Worm (Caenorhabditis elegans) whole organism, mixed stage, embryonic: ENCODE results near the gene srxa-2.

Experiments
- M03D4.4 ChIP-seq: sonication (generic microtip); optimal IDR thresholded peaks from 2 replicates; lab custom pipeline; 2017; ENCODE audit warnings: mild to moderate bottlenecking, missing genetic modification characterization, missing compliant biosample characterization
- bed-3 ChIP-seq: fragments of 200-800 bp; sonication (Bioruptor generic); optimal IDR thresholded peaks from 3 replicates; lab custom pipeline; 2018; ENCODE audit warnings: mild to moderate bottlenecking, missing genetic modification characterization, moderate library complexity, missing compliant biosample characterization
- blmp-1 ChIP-seq: fragments of 150-350 bp; optimal IDR thresholded peaks from 2 replicates; lab custom pipeline; 2014; ENCODE audit warnings: missing biosample characterization, missing genetic modification characterization
- ceh-39 ChIP-seq: fragments of 150-350 bp; optimal IDR thresholded peaks from 2 replicates; lab custom pipeline; 2014; ENCODE audit warnings: missing biosample characterization, missing genetic modification characterization
- ceh-43 ChIP-seq: fragments of 200-800 bp; sonication (Bioruptor generic); optimal IDR thresholded peaks from 2 replicates; lab custom pipeline; 2018; ENCODE audit warnings: mild to moderate bottlenecking, missing genetic modification characterization, moderate library complexity, missing compliant biosample characterization
- ceh-83 ChIP-seq: fragments of 200-800 bp; sonication (Bioruptor generic); optimal IDR thresholded peaks from 2 replicates; lab custom pipeline; 2018; ENCODE audit warnings: mild to moderate bottlenecking, missing genetic modification characterization, missing compliant biosample characterization
- ces-1 ChIP-seq: fragments of 150-350 bp; optimal IDR thresholded peaks from 2 replicates; lab custom pipeline; 2014; ENCODE audit warnings: missing biosample characterization, missing genetic modification reagents, missing genetic modification characterization
- drap-1 ChIP-seq: fragments of 200-800 bp; sonication (Bioruptor generic); optimal IDR thresholded peaks from 3 replicates; lab custom pipeline; 2018; ENCODE audit warnings: mild to moderate bottlenecking, missing genetic modification characterization, missing compliant biosample characterization
- elt-1 ChIP-seq: sonication (generic microtip); optimal IDR thresholded peaks from 2 replicates; lab custom pipeline; 2017; ENCODE audit warnings: missing genetic modification characterization, mild to moderate bottlenecking, missing compliant biosample characterization, antibody characterized with exemption, moderate library complexity, borderline replicate concordance; ENCODE audit not compliant: insufficient read depth
- elt-3 ChIP-seq: fragments of 150-350 bp; optimal IDR thresholded peaks from 2 replicates; lab custom pipeline; 2014; ENCODE audit warnings: missing biosample characterization, missing genetic modification characterization
- flh-1 ChIP-seq: fragments of 200-800 bp; sonication (Bioruptor generic); optimal IDR thresholded peaks from 2 replicates; lab custom pipeline; 2018; ENCODE audit warnings: mild to moderate bottlenecking, missing genetic modification characterization, moderate library complexity, missing compliant biosample characterization
- ham-2 ChIP-seq: fragments of 200-800 bp; sonication (Bioruptor generic); optimal IDR thresholded peaks from 2 replicates; lab custom pipeline; 2018; ENCODE audit warnings: mild to moderate bottlenecking, missing genetic modification characterization, missing compliant biosample characterization
- hlh-1 ChIP-seq: fragments of 150-350 bp; optimal IDR thresholded peaks from 2 replicates; lab custom pipeline; 2014; ENCODE audit warnings: missing biosample characterization, missing genetic modification reagents, missing genetic modification characterization
- lin-32 ChIP-seq: fragments of 200-800 bp; sonication (Bioruptor generic); optimal IDR thresholded peaks from 2 replicates; lab custom pipeline; 2018; ENCODE audit warnings: mild to moderate bottlenecking, missing genetic modification characterization, missing compliant biosample characterization
- lsy-2 ChIP-seq: fragments of 150-350 bp; optimal IDR thresholded peaks from 2 replicates; lab custom pipeline; 2014; ENCODE audit warnings: missing biosample characterization, missing genetic modification characterization
- mab-5 ChIP-seq: fragments of 150-350 bp; optimal IDR thresholded peaks from 2 replicates; lab custom pipeline; 2014; ENCODE audit warnings: missing biosample characterization, missing genetic modification characterization
- mep-1 ChIP-seq: fragments of 150-350 bp; optimal IDR thresholded peaks from 2 replicates; lab custom pipeline; 2017; ENCODE audit warnings: missing biosample characterization, missing genetic modification reagents, missing genetic modification characterization, inconsistent platforms
- mls-2 ChIP-seq: sonication (generic microtip); optimal IDR thresholded peaks from 2 replicates; lab custom pipeline; 2016; ENCODE audit warnings: mild to moderate bottlenecking, missing genetic modification characterization, moderate library complexity, missing compliant biosample characterization
- nhr-12 ChIP-seq: fragments of 150-350 bp; optimal IDR thresholded peaks from 2 replicates; lab custom pipeline; 2014; ENCODE audit warnings: missing biosample characterization, missing genetic modification characterization
- nhr-2 ChIP-seq: fragments of 150-350 bp; optimal IDR thresholded peaks from 2 replicates; lab custom pipeline; 2014; ENCODE audit warnings: missing biosample characterization, missing genetic modification characterization
- nhr-28 ChIP-seq: fragments of 150-350 bp; optimal IDR thresholded peaks from 2 replicates; lab custom pipeline; 2014; ENCODE audit warnings: missing biosample characterization, missing genetic modification characterization
- nhr-76 ChIP-seq: sonication (generic microtip); optimal IDR thresholded peaks from 2 replicates; lab custom pipeline; 2017; ENCODE audit warnings: missing biosample characterization, missing genetic modification characterization
- pha-4 ChIP-seq: fragments of 150-350 bp; optimal IDR thresholded peaks from 2 replicates; lab custom pipeline; 2018; ENCODE audit warnings: missing biosample characterization, missing genetic modification reagents, missing genetic modification characterization
- sem-2 ChIP-seq: fragments of 200-800 bp; sonication (Bioruptor generic); optimal IDR thresholded peaks from 2 replicates; lab custom pipeline; 2018; ENCODE audit warnings: mild to moderate bottlenecking, missing genetic modification characterization, missing compliant biosample characterization
- snpc-4 ChIP-seq: fragments of 150-350 bp; optimal IDR thresholded peaks from 2 replicates; lab custom pipeline; 2014; ENCODE audit warnings: missing biosample characterization, missing genetic modification characterization
- sptf-1 ChIP-seq: sonication (generic microtip); optimal IDR thresholded peaks from 2 replicates; lab custom pipeline; 2017; ENCODE audit warnings: mild to moderate bottlenecking, missing genetic modification characterization, moderate library complexity, missing compliant biosample characterization
- tbx-8 ChIP-seq: fragments of 200-800 bp; sonication (Bioruptor generic); optimal IDR thresholded peaks from 2 replicates; lab custom pipeline; 2018; ENCODE audit warnings: mild to moderate bottlenecking, missing genetic modification characterization, moderate library complexity, missing compliant biosample characterization
- unc-120 ChIP-seq: sonication (generic microtip); optimal IDR thresholded peaks from 2 replicates; lab custom pipeline; 2017; ENCODE audit warnings: missing genetic modification characterization, missing compliant biosample characterization; ENCODE audit not compliant: poor library complexity, severe bottlenecking
- unc-62 ChIP-seq: fragments of 150-350 bp; optimal IDR thresholded peaks from 2 replicates; lab custom pipeline; 2014; ENCODE audit warnings: missing biosample characterization, missing genetic modification reagents, missing genetic modification characterization
- zip-8 ChIP-seq: fragments of 150-350 bp; optimal IDR thresholded peaks from 2 replicates; lab custom pipeline; 2014; ENCODE audit warnings: missing biosample characterization, missing genetic modification characterization
- ztf-11 ChIP-seq: fragments of 150-350 bp; optimal IDR thresholded peaks from 2 replicates; lab custom pipeline; 2014; ENCODE audit warnings: missing biosample characterization, missing genetic modification characterization

Gene srxa-2

ce11 chrIV:9401715-9402114 lies 21.5 kb upstream of the srxa-2 start, which contains the start of gene F56D5.6:
TSS of gene F56D5.6 (plus strand) at chrIV:9401922.
- TF ChIP-seq sem-2, result no peak
- no peak for TF ChIP-seq flh-1 (GFP tag; lab: Kevin White, UChicago)
- no peak for TF ChIP-seq snpc-4
- TF ChIP-seq zip-8 (tag; lab: Kevin White, UChicago), result no peak
- no peak for TF ChIP-seq nhr-76 (tag; lab: Kevin White, UChicago)
- no peak for TF ChIP-seq hlh-1

- TF ChIP-seq blmp-1 (no peak), ceh-43 (GFP tag; lab: Kevin White, UChicago) (no peak), sptf-1 (tag; lab: Kevin White, UChicago) (no peak), bed-3 (GFP tag; lab: Kevin White, UChicago) (no peak), tbx-8 (GFP tag; lab: Kevin White, UChicago) (no peak), nhr-28 (no peak), ceh-83 (GFP tag; lab: Kevin White, UChicago) (no peak), sem-2 (no peak), unc-120 (tag; lab: Kevin White, UChicago) (no peak), elt-3 (no peak), hlh-1 (no peak), snpc-4 (no peak), ceh-39 (tag; lab: Kevin White, UChicago) (no peak), lsy-2 (tag; lab: Kevin White, UChicago) (no peak), mep-1 (tag; lab: Kevin White, UChicago) (no peak)
These were observed 19.3 kb upstream of the srxa-2 start for ce11 chrIV:9403761-9404420.

ce11 chrIV:9408004-9408403 lies 15.2 kb upstream of the srxa-2 start, which contains the start of gene F56D5.5:
TSS of gene F56D5.5 (minus strand) at chrIV:9408104.
- TF ChIP-seq elt-1 (tag; lab: Kevin White, UChicago) (no peak), zip-8 (tag; lab: Kevin White, UChicago) (no peak), sem-2 (no peak), flh-1 (GFP tag; lab: Kevin White, UChicago) (no peak), bed-3 (GFP tag; lab: Kevin White, UChicago) (no peak), ces-1 (GFP tag; lab: Kevin White, UChicago) (no peak), blmp-1 (no peak), lin-32 (GFP tag; lab: Kevin White, UChicago) (no peak), elt-3 (no peak), unc-120 (tag; lab: Kevin White, UChicago) (no peak), mls-2 (tag; lab: Kevin White, UChicago) (no peak)
- TF ChIP-seq, all 35 proteins: peak for 0

ce11 chrIV:9422408-9422807 lies 787 bp upstream of the srxa-2 start, which contains the start of gene F56D5.9:
TSS of gene F56D5.9 (minus strand) at chrIV:9422508.
- TF ChIP-seq nhr-2 (tag; lab: Kevin White, UChicago) (no peak), unc-62 (no peak), bed-3 (GFP tag; lab: Kevin White, UChicago) (no peak), zip-8 (tag; lab: Kevin White, UChicago) (no peak), ztf-11 (tag; lab: Kevin White, UChicago) (no peak), drap-1 (GFP tag; lab: Kevin White, UChicago) (no peak), ceh-43 (GFP tag; lab: Kevin White, UChicago) (no peak), lsy-2 (tag; lab: Kevin White, UChicago) (no peak), nhr-12 (tag; lab: Kevin White, UChicago) (no peak), nhr-28 (no peak), ceh-83 (GFP tag; lab: Kevin White, UChicago) (no peak), mab-5 (tag; lab: Kevin White, UChicago) (no peak), elt-1 (tag; lab: Kevin White, UChicago) (no peak), nhr-76 (tag; lab: Kevin White, UChicago) (no peak), ces-1 (GFP tag; lab: Kevin White, UChicago) (no peak)

ce11 chrIV:9427959-9428358 lies 4.8 kb downstream of the srxa-2 start, which contains the start of gene F59B8.1:
TSS of gene F59B8.1 (plus strand) at chrIV:9428259.
- TF ChIP-seq elt-1 (tag; lab: Kevin White, UChicago), result no peak
- no peak for TF ChIP-seq mep-1 (tag; lab: Kevin White, UChicago)
- no peak for TF ChIP-seq pha-4 (tag; lab: Kevin White, UChicago)
- no peak for TF ChIP-seq flh-1 (GFP tag; lab: Kevin White, UChicago)
- no peak for TF ChIP-seq lin-32 (GFP tag; lab: Kevin White, UChicago)
- no peak for TF ChIP-seq ham-2
- no peak for TF ChIP-seq M03D4.4 (tag; lab: Kevin White, UChicago)
